Fruit fly (Drosophila melanogaster): ENCODE results near the gene Nhe2.

Gene Nhe2

dm6 chr2L:21163311-21163842 lies 59.0 kb downstream of the Nhe2 start, which contains the start of gene Noc2 (continued):
- TF ChIP-seq ind (GFP tag; optimal IDR thresholded peaks at IDR 0.05) (peak; percentile 63), CG34422 (GFP tag; IDR thresholded peaks at IDR 0.05) (peak; percentile 60; the same call in 2 of the 3 replicates), odd (GFP tag; optimal IDR thresholded peaks at IDR 0.05) (no peak), pnt (GFP tag; optimal IDR thresholded peaks at IDR 0.05) (peak; percentile 21), ro (GFP tag; IDR thresholded peaks at IDR 0.05) (no peak), CG34224 (GFP tag; IDR thresholded peaks at IDR 0.05; ENCODE audit: partially characterized antibody) (0 out of 3 replicates have a peak, but pooled peaks have one; percentile 2), CG3847 (GFP tag; IDR thresholded peaks at IDR 0.05) (peak; percentile 54), CG17361 (GFP tag; IDR thresholded peaks at IDR 0.05) (peak; percentile 74), ATbp (GFP tag; optimal IDR thresholded peaks at IDR 0.05) (no peak), lov (optimal IDR thresholded peaks at IDR 0.05) (no peak), lov (GFP tag; IDR thresholded peaks at IDR 0.05) (no peak), psq (GFP tag; optimal IDR thresholded peaks at IDR 0.05) (no peak), CG17385 (GFP tag; optimal IDR thresholded peaks at IDR 0.05) (peak; percentile 25), D19B (GFP tag; optimal IDR thresholded peaks at IDR 0.05) (no peak), pho (GFP tag; optimal IDR thresholded peaks at IDR 0.05) (peak; percentile 31), CG11504 (tag; optimal IDR thresholded peaks at IDR 0.05) (peak; percentile 56), CG30020 (tag; optimal IDR thresholded peaks at IDR 0.05) (peak; percentile 45), CG32772 (GFP tag; IDR thresholded peaks at IDR 0.05) (peak; percentile 35; the same call in 1 of the 2 replicates), dysf (GFP tag; IDR thresholded peaks at IDR 0.05) (peak; percentile 58), jing (GFP tag; optimal IDR thresholded peaks at IDR 0.05) (no peak), ato (GFP tag; IDR thresholded peaks at IDR 0.05; ENCODE audit: partially characterized antibody) (peak; percentile 6; the same call in 1 of the 2 replicates), CkIIα-i1 (GFP tag; IDR thresholded peaks at IDR 0.05) (no peak), TFAM (GFP tag; optimal IDR thresholded peaks at IDR 0.05) (no peak), B-H2 (GFP tag; optimal IDR thresholded peaks at IDR 0.05) (peak; percentile 7), CG7372 (GFP tag; IDR thresholded peaks at IDR 0.05) (peak; percentile 33; the same call in 1 of the 2 replicates), trh (GFP tag; optimal IDR thresholded peaks at IDR 0.05) (no peak), prd (optimal IDR thresholded peaks at IDR 0.05) (no peak), prd (GFP tag; IDR thresholded peaks at IDR 0.05) (peak; percentile 72), CG11085 (GFP tag; IDR thresholded peaks at IDR 0.05) (peak; percentile 38; the same call in 1 of the 2 replicates), HmgD (GFP tag; optimal IDR thresholded peaks at IDR 0.05) (peak; percentile 1), CG11093 (GFP tag; IDR thresholded peaks at IDR 0.05) (peak; percentile 62; the same call in 1 of the 3 replicates), maf-S (GFP tag; optimal IDR thresholded peaks at IDR 0.05) (peak; percentile 18), CG2889 (GFP tag; IDR thresholded peaks at IDR 0.05) (no peak), CG1602 (GFP tag; optimal IDR thresholded peaks at IDR 0.05) (peak; percentile 24), ken (GFP tag; IDR thresholded peaks at IDR 0.05) (peak; percentile 64; the same call in 1 of the 3 replicates), ap (GFP tag; IDR thresholded peaks at IDR 0.05) (0 out of 2 replicates have a peak, but pooled peaks have one; percentile 32), run (tag; optimal IDR thresholded peaks at IDR 0.05) (no peak), kah (GFP tag; optimal IDR thresholded peaks at IDR 0.05) (peak; percentile 4), crc (GFP tag; optimal IDR thresholded peaks at IDR 0.05) (no peak), ssp (GFP tag; IDR thresholded peaks at IDR 0.05) (peak; percentile 28; the same call in 1 of the 2 replicates), CG8478 (optimal IDR thresholded peaks at IDR 0.05) (no peak), lbe (GFP tag; optimal IDR thresholded peaks at IDR 0.05) (no peak), CG1647 (GFP tag; optimal IDR thresholded peaks at IDR 0.05) (peak; percentile 25), otp (GFP tag; IDR thresholded peaks at IDR 0.05) (no peak), mirr (GFP tag; optimal IDR thresholded peaks at IDR 0.05) (no peak), z (GFP tag; IDR thresholded peaks at IDR 0.05) (no peak), caup (GFP tag; optimal IDR thresholded peaks at IDR 0.05; ENCODE audit: severe bottlenecking) (no peak), CG6813 (GFP tag; optimal IDR thresholded peaks at IDR 0.05) (no peak), abd-A (tag; optimal IDR thresholded peaks at IDR 0.05) (no peak), CG12391 (tag; optimal IDR thresholded peaks at IDR 0.05) (peak; percentile 60), croc (GFP tag; conservative IDR thresholded peaks at IDR 0.05) (no peak), Nf-YC (tag; optimal IDR thresholded peaks at IDR 0.05) (peak; percentile 55)

Data from whole organism, embryonic.